Fruit fly (Drosophila melanogaster): Measurements from ENCODE around the gene Usp30.

Gene Usp30

dm6 chrX:5879543-5879943, at the start of gene Usp30, which contains the start of gene CG16721:
Usp30 (minus strand) TSS chrX:5879787.
CG16721 (plus strand) TSS chrX:5879869.
- no peak for TF ChIP-seq pan (optimal IDR thresholded peaks at IDR 0.05)
- peak; percentile 80 for TF ChIP-seq rgr (GFP tag; optimal IDR thresholded peaks at IDR 0.05)
- TF ChIP-seq fru (GFP tag; optimal IDR thresholded peaks at IDR 0.05): peak; percentile 74
- TF ChIP-seq Jra (GFP tag; optimal IDR thresholded peaks at IDR 0.05): peak; percentile 81
- TF ChIP-seq woc (GFP tag; optimal IDR thresholded peaks at IDR 0.05): no peak
- no peak for TF ChIP-seq Myc (optimal IDR thresholded peaks at IDR 0.05)
- no peak for TF ChIP-seq N (GFP tag; optimal IDR thresholded peaks at IDR 0.05)
- TF ChIP-seq Vsx2 (GFP tag; optimal IDR thresholded peaks at IDR 0.05; ENCODE audit: partially characterized antibody): no peak
- TF ChIP-seq CG32264 (GFP tag; optimal IDR thresholded peaks at IDR 0.05): peak; percentile 38
- TF ChIP-seq Dif (GFP tag; optimal IDR thresholded peaks at IDR 0.05; ENCODE audit: partially characterized antibody): no peak
- TF ChIP-seq jim (GFP tag; optimal IDR thresholded peaks at IDR 0.05): no peak
- no peak for TF ChIP-seq dmrt93B (GFP tag; optimal IDR thresholded peaks at IDR 0.05)
- TF ChIP-seq foxo (GFP tag; optimal IDR thresholded peaks at IDR 0.05): peak in 1 of 2 experiments; percentile 84
- TF ChIP-seq Hr78 (GFP tag; optimal IDR thresholded peaks at IDR 0.05): no peak
- peak; percentile 68 for TF ChIP-seq br (GFP tag; optimal IDR thresholded peaks at IDR 0.05)
- TF ChIP-seq brk (GFP tag; optimal IDR thresholded peaks at IDR 0.05): no peak
- no peak for TF ChIP-seq Abd-B (GFP tag; optimal IDR thresholded peaks at IDR 0.05)
- no peak for TF ChIP-seq Dfd (GFP tag; optimal IDR thresholded peaks at IDR 0.05)
- TF ChIP-seq dsf (GFP tag; optimal IDR thresholded peaks at IDR 0.05; ENCODE audit: borderline replicate concordance): no peak
- TF ChIP-seq Sp1 (GFP tag; optimal IDR thresholded peaks at IDR 0.05): peak; percentile 57
- TF ChIP-seq h (GFP tag; optimal IDR thresholded peaks at IDR 0.05): peak; percentile 80
- TF ChIP-seq GATAd (GFP tag; optimal IDR thresholded peaks at IDR 0.05): no peak
- no peak for TF ChIP-seq Rel (GFP tag; optimal IDR thresholded peaks at IDR 0.05)
- peak; percentile 66 for TF ChIP-seq Rel (tag; optimal IDR thresholded peaks at IDR 0.05)
- no peak for TF ChIP-seq Hnf4 (GFP tag; optimal IDR thresholded peaks at IDR 0.05)
- TF ChIP-seq lola (GFP tag; optimal IDR thresholded peaks at IDR 0.05): no peak
- peak; percentile 65 for TF ChIP-seq OdsH (GFP tag; optimal IDR thresholded peaks at IDR 0.05)
- TF ChIP-seq sv (GFP tag; optimal IDR thresholded peaks at IDR 0.05): peak; percentile 51
- peak; percentile 11 for TF ChIP-seq Hr83 (GFP tag; optimal IDR thresholded peaks at IDR 0.05; ENCODE audit: poor library complexity, severe bottlenecking)
- TF ChIP-seq usp (GFP tag; optimal IDR thresholded peaks at IDR 0.05): no peak
- TF ChIP-seq sage (GFP tag; optimal IDR thresholded peaks at IDR 0.05): no peak
- TF ChIP-seq HLH106 (tag; optimal IDR thresholded peaks at IDR 0.05): peak; percentile 55
- peak; percentile 59 for TF ChIP-seq ey (GFP tag; optimal IDR thresholded peaks at IDR 0.05)
- no peak for TF ChIP-seq dl (GFP tag; optimal IDR thresholded peaks at IDR 0.05; ENCODE audit: insufficient read depth in 1 of 2, partially characterized antibody in 2 of 2)
- TF ChIP-seq CrebA (GFP tag; optimal IDR thresholded peaks at IDR 0.05; ENCODE audit: borderline replicate concordance): no peak
- TF ChIP-seq CG9705 (GFP tag; optimal IDR thresholded peaks at IDR 0.05): peak; percentile 31
- TF ChIP-seq tai (GFP tag; optimal IDR thresholded peaks at IDR 0.05): no peak
- TF ChIP-seq psq (GFP tag; optimal IDR thresholded peaks at IDR 0.05): peak; percentile 65
- no peak for TF ChIP-seq Mio (GFP tag; optimal IDR thresholded peaks at IDR 0.05)

- TF ChIP-seq dmrt93B (GFP tag; optimal IDR thresholded peaks at IDR 0.05): no peak
- peak in 1 of 2 experiments; percentile 43 for TF ChIP-seq foxo (GFP tag; optimal IDR thresholded peaks at IDR 0.05)
- TF ChIP-seq br (GFP tag; optimal IDR thresholded peaks at IDR 0.05): peak; percentile 33
- TF ChIP-seq Hr78 (GFP tag; optimal IDR thresholded peaks at IDR 0.05): no peak
- peak; percentile 48 for TF ChIP-seq psq (GFP tag; optimal IDR thresholded peaks at IDR 0.05)
- TF ChIP-seq OdsH (GFP tag; optimal IDR thresholded peaks at IDR 0.05): peak; percentile 18
- peak; percentile 21 for TF ChIP-seq fru (GFP tag; optimal IDR thresholded peaks at IDR 0.05)
- TF ChIP-seq Vsx2 (GFP tag; optimal IDR thresholded peaks at IDR 0.05; ENCODE audit: partially characterized antibody): no peak
- peak; percentile 18 for TF ChIP-seq h (GFP tag; optimal IDR thresholded peaks at IDR 0.05)
- TF ChIP-seq Hnf4 (GFP tag; optimal IDR thresholded peaks at IDR 0.05): peak; percentile 23
- peak; percentile 58 for TF ChIP-seq rgr (GFP tag; optimal IDR thresholded peaks at IDR 0.05)
- no peak for TF ChIP-seq CrebA (GFP tag; optimal IDR thresholded peaks at IDR 0.05; ENCODE audit: borderline replicate concordance)
- TF ChIP-seq GATAd (GFP tag; optimal IDR thresholded peaks at IDR 0.05): no peak
- peak; percentile 0 for TF ChIP-seq ey (GFP tag; optimal IDR thresholded peaks at IDR 0.05)
- TF ChIP-seq Sp1 (GFP tag; optimal IDR thresholded peaks at IDR 0.05): no peak
Measured at dm6 chrX:5926718-5927117, 47.1 kb upstream of the Usp30 start.
